Fruit fly (Drosophila melanogaster) Kc167 (cell line): ENCODE results near the gene twe.

Experiments used
- h ChIP-seq: fragments of >200 bp; optimal IDR thresholded peaks from 3 replicates; lab custom pipeline; 2018; ENCODE audit warnings: missing external identifiers
- psq ChIP-seq: fragments of >200 bp; optimal IDR thresholded peaks from 2 replicates; lab custom pipeline; 2017; ENCODE audit warnings: missing external identifiers

- TF ChIP-seq psq (lab: Kevin White, UChicago), result no peak
- TF ChIP-seq h (lab: Kevin White, UChicago), result no peak
Observed at dm6 chr2L:16269232-16270134, 7.8 kb upstream of the twe start.
